Worm (Caenorhabditis elegans) whole organism, mixed stage, embryonic: ENCODE measurements around the gene grd-13.

Source experiments
- blmp-1 ChIP-seq: fragments of 150-350 bp; optimal IDR thresholded peaks from 2 replicates; lab custom pipeline; 2014; ENCODE audit warnings: missing biosample characterization, missing genetic modification characterization
- pha-4 ChIP-seq: fragments of 150-350 bp; optimal IDR thresholded peaks from 2 replicates; lab custom pipeline; 2018; ENCODE audit warnings: missing biosample characterization, missing genetic modification reagents, missing genetic modification characterization
- sptf-1 ChIP-seq: sonication (generic microtip); optimal IDR thresholded peaks from 2 replicates; lab custom pipeline; 2017; ENCODE audit warnings: mild to moderate bottlenecking, missing genetic modification characterization, moderate library complexity, missing compliant biosample characterization

DNA sequence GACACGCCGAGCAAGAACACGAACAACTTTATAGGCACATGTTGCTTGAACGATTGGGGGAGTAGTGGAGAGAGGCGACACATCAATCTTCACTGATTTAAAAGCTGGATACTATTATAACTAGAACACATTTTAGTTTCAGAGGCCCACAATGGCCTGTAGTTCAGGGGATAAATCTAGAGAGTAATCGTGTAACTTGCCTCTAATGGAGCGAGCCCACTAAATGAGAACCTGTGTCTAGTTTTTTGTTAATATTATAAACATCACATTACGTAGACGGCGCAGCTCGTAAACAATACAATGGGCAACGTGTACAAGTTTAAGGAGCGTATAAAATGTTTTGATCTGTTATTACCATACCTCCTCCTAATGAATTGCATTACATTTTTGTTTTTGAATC is 6.5 kb downstream of the grd-13 start, which contains the start of gene F58E2.5:
- TF ChIP-seq sptf-1 (tag; lab: Kevin White, UChicago) (no peak), pha-4 (no peak), blmp-1 (tag; lab: Kevin White, UChicago) (no peak)
